Worm (Caenorhabditis elegans) whole organism, young adult: ENCODE data around the gene fbxb-46.

ENCODE experiments used
- D2030.7 ChIP-seq: fragments of 200-800 bp; sonication (Bioruptor generic); IDR thresholded peaks from 2 replicates; pipeline ENCODE4 v1.3.6; 2022; ENCODE audit warnings: missing genetic modification reagents, missing genetic modification characterization, missing compliant biosample characterization
- F55B11.4 ChIP-seq: sonication (generic microtip); optimal IDR thresholded peaks from 2 replicates; lab custom pipeline; 2016; ENCODE audit warnings: missing compliant biosample characterization, missing genetic modification characterization, borderline replicate concordance; ENCODE audit not compliant: insufficient read depth
- K11D2.4 ChIP-seq: fragments of 200-800 bp; sonication (Bioruptor generic); IDR thresholded peaks from 2 replicates; pipeline ENCODE4 v1.3.6; 2022; ENCODE audit warnings: missing genetic modification reagents, missing genetic modification characterization, missing compliant biosample characterization
- hmg-20 ChIP-seq: fragments of 200-800 bp; sonication (Bioruptor generic); IDR thresholded peaks from 2 replicates; pipeline ENCODE4 v1.3.6; 2022; ENCODE audit warnings: missing genetic modification reagents, missing genetic modification characterization, missing compliant biosample characterization
- unc-130 ChIP-seq: sonication (generic microtip); optimal IDR thresholded peaks from 2 replicates; lab custom pipeline; 2016; ENCODE audit warnings: missing genetic modification reagents, missing genetic modification characterization, missing compliant biosample characterization
- unc-62 ChIP-seq: fragments of 150-350 bp; optimal IDR thresholded peaks from 2 replicates; lab custom pipeline; 2014; ENCODE audit warnings: missing biosample characterization, missing genetic modification reagents, missing genetic modification characterization
- ztf-6 ChIP-seq: fragments of 200-800 bp; sonication (Bioruptor generic); IDR thresholded peaks from 2 replicates; pipeline ENCODE4 v1.3.6; 2022; ENCODE audit warnings: missing genetic modification reagents, missing genetic modification characterization, missing compliant biosample characterization

- TF ChIP-seq hmg-20 (GFP tag; lab: Robert Waterston, UW) (no peak), unc-62 (GFP tag; lab: Kevin White, UChicago) (no peak), D2030.7 (GFP tag; lab: Robert Waterston, UW) (no peak), F55B11.4 (no peak), unc-130 (GFP tag; lab: Kevin White, UChicago) (no peak), K11D2.4 (GFP tag; lab: Robert Waterston, UW) (no peak), ztf-6 (GFP tag; lab: Robert Waterston, UW) (no peak)
Measured at ce11 chrII:1586305-1586704, 15.4 kb upstream of the fbxb-46 start, which contains the start of gene T07H3.8.
